Fruit fly (Drosophila melanogaster) whole organism, adult: Measurements from ENCODE around the gene CG13050.

ENCODE experiments used
- CG11617 ChIP-seq: fragments of 200-800 bp; sonication (Bioruptor generic); optimal IDR thresholded peaks from 2 replicates; lab custom pipeline; 2017; ENCODE audit warnings: mild to moderate bottlenecking, missing biosample characterization, missing genetic modification reagents, missing genetic modification characterization
- CG12768 ChIP-seq: fragments of 200-800 bp; sonication (Bioruptor generic); optimal IDR thresholded peaks from 2 replicates; lab custom pipeline; 2017; ENCODE audit warnings: missing biosample characterization, missing genetic modification characterization, mild to moderate bottlenecking, moderate library complexity, missing genetic modification reagents
- CG7045 ChIP-seq: fragments of 200-800 bp; sonication (Bioruptor generic); optimal IDR thresholded peaks from 2 replicates; lab custom pipeline; 2017; ENCODE audit warnings: missing biosample characterization, mild to moderate bottlenecking, missing genetic modification characterization
- CG7101 ChIP-seq: fragments of 200-800 bp; sonication (Bioruptor generic); optimal IDR thresholded peaks from 2 replicates; lab custom pipeline; 2018; ENCODE audit warnings: missing biosample characterization, mild to moderate bottlenecking, missing genetic modification characterization, moderate library complexity
- Mnt ChIP-seq: fragments of 200-800 bp; sonication (Bioruptor generic); optimal IDR thresholded peaks from 2 replicates; lab custom pipeline; 2016; ENCODE audit warnings: missing biosample characterization, mild to moderate bottlenecking, missing genetic modification characterization
- kay ChIP-seq: fragments of 200-800 bp; sonication (Bioruptor generic); peaks from one replicate; lab custom pipeline; 2016; ENCODE audit warnings: missing biosample characterization, missing genetic modification characterization, borderline replicate concordance
- ovo ChIP-seq: fragments of 200-800 bp; sonication (Bioruptor generic); optimal IDR thresholded peaks from 2 replicates; lab custom pipeline; 2016; ENCODE audit warnings: missing biosample characterization, missing genetic modification characterization

DNA sequence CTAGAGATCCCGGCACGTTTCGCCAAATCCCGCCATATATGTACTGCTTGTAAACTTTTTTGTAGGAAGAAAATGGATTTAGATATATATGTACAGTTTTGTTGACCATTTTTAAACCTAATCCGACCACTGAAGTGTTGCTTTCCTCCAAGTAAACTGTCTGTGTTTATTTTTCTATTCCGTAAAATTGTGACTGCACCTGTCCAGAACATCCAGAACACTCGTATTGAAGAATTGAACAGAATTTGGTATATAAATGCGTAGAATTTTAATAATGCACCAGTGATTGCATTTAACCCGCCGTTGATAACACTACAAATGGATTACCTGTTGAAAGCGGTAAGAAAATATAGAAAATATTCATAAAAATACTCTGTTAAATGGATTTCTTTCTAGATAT is 24.9 kb upstream of the CG13050 start, which contains the start of gene CG43249:
- TF ChIP-seq CG11617 (GFP tag; lab: Kevin White, UChicago), result no peak
- TF ChIP-seq Mnt, result no peak
- no peak for TF ChIP-seq CG7045 (GFP tag; lab: Kevin White, UChicago)
- TF ChIP-seq CG12768 (GFP tag; lab: Kevin White, UChicago), result no peak
- TF ChIP-seq CG7101, result no peak
- no peak for TF ChIP-seq ovo (GFP tag; lab: Kevin White, UChicago)
- TF ChIP-seq kay (GFP tag; lab: Kevin White, UChicago), result no peak
